Worm (Caenorhabditis elegans): ENCODE measurements around the gene R74.2.
A peak's percentile ranks its signal among the peaks of the same experiment; 100 is the strongest.

R74.2 gene

DNA sequence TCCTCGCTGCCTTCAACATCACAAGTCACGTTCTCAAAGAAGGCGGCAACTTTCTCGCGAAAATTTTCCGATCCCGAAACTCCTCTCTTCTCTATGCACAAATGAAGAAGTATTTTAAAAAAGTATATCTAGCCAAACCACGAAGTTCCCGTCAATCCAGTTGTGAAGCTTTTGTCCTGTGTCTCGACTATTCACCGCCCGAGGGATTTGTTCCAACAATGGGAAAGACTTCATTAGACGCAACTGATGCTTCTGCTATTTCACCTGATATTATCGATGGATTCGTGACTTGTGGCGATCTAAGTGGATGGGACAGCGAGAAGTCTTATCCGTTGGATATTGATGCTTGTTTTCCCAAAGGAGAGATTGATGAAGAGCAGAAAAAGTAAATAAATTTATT, 17.0 kb downstream of the R74.2 start:
- TF ChIP-seq klf-2 (GFP tag; conservative IDR thresholded peaks at IDR 0.05): no peak
- no peak for TF ChIP-seq ztf-29 (GFP tag; IDR thresholded peaks at IDR 0.05)
- no peak for TF ChIP-seq T22C8.4 (GFP tag; IDR thresholded peaks at IDR 0.05)
- no peak for TF ChIP-seq ref-1 (GFP tag; conservative IDR thresholded peaks at IDR 0.05)
- TF ChIP-seq cog-1 (tag; optimal IDR thresholded peaks at IDR 0.05): no peak
- TF ChIP-seq ztf-23 (GFP tag; IDR thresholded peaks at IDR 0.05): no peak
- TF ChIP-seq tab-1 (GFP tag; IDR thresholded peaks at IDR 0.05): no peak
- TF ChIP-seq med-1 (GFP tag; optimal IDR thresholded peaks at IDR 0.05; ENCODE audit: insufficient read depth): no peak
- no peak for TF ChIP-seq flt-1 (GFP tag; IDR thresholded peaks at IDR 0.05)

DNA sequence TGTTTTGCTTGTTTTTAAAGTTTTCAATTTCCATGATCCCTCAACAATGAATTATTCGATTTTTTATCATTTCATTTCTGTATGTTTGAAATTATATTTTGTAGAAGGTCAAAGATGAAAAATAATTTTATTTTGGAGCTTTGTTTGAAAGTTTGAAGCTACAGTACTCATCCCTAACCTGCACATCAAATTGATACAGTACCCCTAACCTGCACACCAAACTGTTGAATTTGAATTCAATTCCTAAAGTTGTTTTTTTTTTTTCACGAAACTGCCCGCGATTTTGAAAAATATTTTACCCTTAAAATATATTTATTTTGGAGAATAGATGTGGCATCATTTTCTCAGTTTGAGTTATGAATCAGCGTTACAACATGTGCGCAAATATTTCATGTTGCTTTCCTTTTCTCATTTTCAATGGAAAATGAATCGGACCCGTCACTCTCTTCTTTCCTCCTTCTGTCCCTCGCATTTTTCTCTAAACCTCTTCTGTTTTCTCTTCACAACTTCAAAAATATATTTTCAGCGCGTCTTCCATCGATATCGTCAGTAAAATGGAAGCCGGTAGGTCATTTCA, 17.9 kb downstream of the R74.2 start, which contains the start of gene R74.8:
TSS of gene R74.8 (plus strand) at position 527 of the 577 bp plus-strand sequence.
- TF ChIP-seq ztf-29 (GFP tag; IDR thresholded peaks at IDR 0.05) (no peak), ref-1 (GFP tag; conservative IDR thresholded peaks at IDR 0.05) (no peak), cog-1 (tag; optimal IDR thresholded peaks at IDR 0.05) (no peak), T22C8.4 (GFP tag; IDR thresholded peaks at IDR 0.05) (no peak), klf-2 (GFP tag; conservative IDR thresholded peaks at IDR 0.05) (no peak), ztf-23 (GFP tag; IDR thresholded peaks at IDR 0.05) (no peak), tab-1 (GFP tag; IDR thresholded peaks at IDR 0.05) (no peak), med-1 (GFP tag; optimal IDR thresholded peaks at IDR 0.05; ENCODE audit: insufficient read depth) (no peak), flt-1 (GFP tag; IDR thresholded peaks at IDR 0.05) (no peak)

DNA sequence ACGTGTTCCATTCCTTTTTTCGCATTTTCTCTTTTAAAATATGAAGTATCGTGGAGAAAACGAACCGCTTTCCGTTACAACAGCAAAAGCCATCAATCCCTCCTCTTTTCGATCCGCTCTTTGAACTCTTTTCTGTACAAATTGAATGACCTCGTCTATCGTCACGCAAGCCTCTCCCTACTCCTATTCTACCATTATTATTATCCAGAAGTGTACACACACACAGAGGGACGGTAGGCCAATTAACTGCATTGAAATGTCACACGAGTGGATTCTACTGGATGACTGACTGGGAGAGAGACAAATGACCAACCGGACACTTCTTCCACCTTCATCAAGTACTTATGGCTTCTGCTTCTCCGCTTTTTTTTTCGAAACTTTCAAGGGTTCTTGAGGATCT, 20.2 kb downstream of the R74.2 start:
- TF ChIP-seq med-1 (GFP tag; optimal IDR thresholded peaks at IDR 0.05; ENCODE audit: insufficient read depth): no peak
- TF ChIP-seq ztf-29 (GFP tag; IDR thresholded peaks at IDR 0.05): no peak
- no peak for TF ChIP-seq tab-1 (GFP tag; IDR thresholded peaks at IDR 0.05)
- no peak for TF ChIP-seq ztf-23 (GFP tag; IDR thresholded peaks at IDR 0.05)
- TF ChIP-seq flt-1 (GFP tag; IDR thresholded peaks at IDR 0.05): no peak
- no peak for TF ChIP-seq T22C8.4 (GFP tag; IDR thresholded peaks at IDR 0.05)
- TF ChIP-seq ref-1 (GFP tag; conservative IDR thresholded peaks at IDR 0.05): no peak
- TF ChIP-seq cog-1 (tag; optimal IDR thresholded peaks at IDR 0.05): no peak
- TF ChIP-seq klf-2 (GFP tag; conservative IDR thresholded peaks at IDR 0.05): no peak

DNA sequence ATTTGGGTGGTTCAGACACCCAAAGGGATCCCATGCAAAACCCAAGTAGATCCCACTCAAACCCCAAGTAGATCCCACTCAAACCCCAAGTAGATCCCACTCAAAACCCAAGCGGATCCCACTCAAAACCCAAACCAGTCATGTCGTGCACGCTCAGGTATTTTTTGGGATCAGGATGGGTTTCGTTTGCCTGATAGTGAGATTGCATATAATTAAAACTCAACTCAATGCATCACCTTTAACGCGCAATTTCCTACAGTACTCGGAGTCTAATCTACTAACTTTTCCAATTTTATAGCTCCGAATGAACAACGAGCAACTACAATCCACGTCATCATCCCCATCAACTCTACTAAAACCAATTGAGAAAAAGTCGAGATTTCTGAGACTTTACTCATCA, 21.2 kb downstream of the R74.2 start, which contains the start of gene phlp-2:
TSS of gene phlp-2 (plus strand) at position 301 of the 400 bp plus-strand sequence.
- no peak for TF ChIP-seq ref-1 (GFP tag; conservative IDR thresholded peaks at IDR 0.05)
- TF ChIP-seq ztf-23 (GFP tag; IDR thresholded peaks at IDR 0.05): no peak
- TF ChIP-seq tab-1 (GFP tag; IDR thresholded peaks at IDR 0.05): no peak
- TF ChIP-seq flt-1 (GFP tag; IDR thresholded peaks at IDR 0.05): no peak
- no peak for TF ChIP-seq T22C8.4 (GFP tag; IDR thresholded peaks at IDR 0.05)

DNA sequence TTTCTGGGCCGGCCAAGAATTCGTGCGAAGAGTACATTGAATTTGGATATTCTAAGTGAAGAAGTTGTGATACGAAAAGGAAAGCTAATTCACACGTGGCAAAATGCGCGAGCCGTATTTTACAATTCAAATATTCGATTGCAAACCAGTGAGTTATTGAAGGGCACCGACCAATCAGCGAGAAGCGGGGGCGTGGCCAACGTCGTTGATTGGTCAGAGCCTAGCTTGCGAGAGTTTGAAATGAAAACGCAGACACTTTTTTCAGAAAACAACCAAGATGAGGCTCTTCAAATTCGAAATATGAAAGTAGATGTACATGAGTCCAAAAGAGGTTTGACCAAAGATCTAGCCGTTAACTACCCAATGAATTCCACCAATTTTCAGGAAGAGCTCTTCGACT, 22.7 kb downstream of the R74.2 start:
- TF ChIP-seq cog-1 (tag; optimal IDR thresholded peaks at IDR 0.05): no peak

DNA sequence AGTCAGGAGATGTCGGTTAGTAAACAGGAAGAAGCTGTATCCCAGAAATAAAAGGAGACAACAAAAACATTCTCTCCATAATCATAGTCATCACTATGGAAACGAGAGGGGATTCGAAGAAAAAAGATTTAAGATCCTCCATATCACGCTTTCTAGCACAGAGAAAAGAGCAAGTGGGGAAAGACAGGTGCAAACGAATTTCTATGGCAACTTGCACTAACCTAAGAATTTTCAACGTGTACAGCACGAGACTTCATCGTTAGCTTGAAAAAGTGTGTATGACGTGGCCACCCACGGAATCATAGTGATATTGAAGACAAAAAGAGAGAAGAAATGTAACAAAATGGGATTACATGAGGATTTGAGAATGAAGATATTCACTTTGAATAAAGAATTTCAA, 32.9 kb downstream of the R74.2 start:
- TF ChIP-seq ref-1 (GFP tag; conservative IDR thresholded peaks at IDR 0.05): no peak
- no peak for TF ChIP-seq cog-1 (tag; optimal IDR thresholded peaks at IDR 0.05)
- no peak for TF ChIP-seq tab-1 (GFP tag; IDR thresholded peaks at IDR 0.05)
- TF ChIP-seq flt-1 (GFP tag; IDR thresholded peaks at IDR 0.05): no peak
- no peak for TF ChIP-seq klf-2 (GFP tag; conservative IDR thresholded peaks at IDR 0.05)
- no peak for TF ChIP-seq T22C8.4 (GFP tag; IDR thresholded peaks at IDR 0.05)
- TF ChIP-seq ztf-23 (GFP tag; IDR thresholded peaks at IDR 0.05): no peak
- no peak for TF ChIP-seq ztf-29 (GFP tag; IDR thresholded peaks at IDR 0.05)
- TF ChIP-seq med-1 (GFP tag; optimal IDR thresholded peaks at IDR 0.05; ENCODE audit: insufficient read depth): no peak

DNA sequence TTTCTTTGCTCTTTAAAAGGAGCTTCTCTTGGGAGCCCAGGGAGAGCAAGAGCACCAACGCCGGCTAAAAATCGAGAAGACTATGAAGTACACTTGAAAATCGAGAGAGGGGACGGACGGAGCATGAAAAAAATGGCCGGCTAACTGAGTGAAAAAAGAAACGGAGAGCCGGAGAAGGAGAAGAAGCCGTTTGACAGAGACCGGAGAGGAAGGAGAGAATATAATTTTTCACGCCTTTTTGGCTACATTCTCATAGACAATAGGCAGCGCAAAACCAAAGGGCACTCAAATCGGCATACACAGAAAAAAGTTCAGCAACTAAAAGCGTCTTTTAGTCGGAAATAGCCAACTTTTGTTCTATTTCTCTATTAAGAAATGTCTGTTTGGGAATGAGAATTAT, 33.6 kb downstream of the R74.2 start:
- TF ChIP-seq ref-1 (GFP tag; conservative IDR thresholded peaks at IDR 0.05) (no peak), tab-1 (GFP tag; IDR thresholded peaks at IDR 0.05) (no peak), flt-1 (GFP tag; IDR thresholded peaks at IDR 0.05) (no peak), ztf-23 (GFP tag; IDR thresholded peaks at IDR 0.05) (no peak), med-1 (GFP tag; optimal IDR thresholded peaks at IDR 0.05; ENCODE audit: insufficient read depth) (no peak), klf-2 (GFP tag; conservative IDR thresholded peaks at IDR 0.05) (no peak), ztf-29 (GFP tag; IDR thresholded peaks at IDR 0.05) (no peak), cog-1 (tag; optimal IDR thresholded peaks at IDR 0.05) (no peak), T22C8.4 (GFP tag; IDR thresholded peaks at IDR 0.05) (no peak)

DNA sequence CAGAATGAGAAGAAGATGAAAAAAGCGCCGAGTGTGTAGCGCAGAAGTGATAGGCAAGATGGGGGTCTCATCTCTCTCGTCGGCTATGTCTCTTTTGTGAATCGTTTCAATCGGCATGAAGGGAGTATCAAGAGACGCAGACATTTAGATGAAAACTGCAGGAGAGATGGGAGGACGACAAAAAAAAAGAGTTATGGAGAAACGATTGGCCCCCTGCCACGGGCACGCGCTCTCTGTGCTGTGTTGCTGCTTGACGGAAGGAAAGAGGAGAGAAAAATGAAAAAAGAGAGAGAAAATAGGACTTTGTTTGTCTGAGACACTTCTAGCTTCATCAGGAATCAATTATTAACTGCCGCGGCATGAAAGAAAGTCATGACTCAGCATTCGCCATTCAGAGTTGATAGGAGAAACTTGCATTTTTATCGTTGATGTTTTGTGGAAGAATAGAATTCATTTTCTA, 35.7 kb downstream of the R74.2 start:
- TF ChIP-seq ztf-29 (GFP tag; IDR thresholded peaks at IDR 0.05) (peak; percentile 39; the same call in 1 of the 2 replicates), cog-1 (tag; optimal IDR thresholded peaks at IDR 0.05) (peak; percentile 56), ztf-23 (GFP tag; IDR thresholded peaks at IDR 0.05) (no peak)

DNA sequence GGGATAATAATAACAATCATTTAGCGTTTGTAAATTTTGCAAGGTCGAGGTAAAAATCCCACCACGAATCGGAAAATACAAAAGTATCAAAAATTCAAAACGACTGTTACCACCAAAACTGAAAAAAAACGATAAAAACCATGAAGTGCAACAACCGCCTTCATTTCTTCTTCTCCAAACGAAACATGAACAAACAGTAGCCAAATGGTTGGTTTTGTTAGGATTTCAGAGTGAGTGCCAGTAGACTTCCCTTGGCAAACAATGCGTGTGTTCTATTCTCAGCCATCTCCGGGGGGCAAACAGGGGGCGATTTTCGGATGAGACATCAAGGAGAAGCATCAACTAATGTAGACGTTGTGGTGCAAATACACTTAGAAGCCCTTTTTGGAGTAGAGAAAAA, 36.8 kb downstream of the R74.2 start:
- no peak for TF ChIP-seq ztf-23 (GFP tag; IDR thresholded peaks at IDR 0.05)
- TF ChIP-seq ref-1 (GFP tag; conservative IDR thresholded peaks at IDR 0.05): no peak
- TF ChIP-seq flt-1 (GFP tag; IDR thresholded peaks at IDR 0.05): no peak
- no peak for TF ChIP-seq T22C8.4 (GFP tag; IDR thresholded peaks at IDR 0.05)

DNA sequence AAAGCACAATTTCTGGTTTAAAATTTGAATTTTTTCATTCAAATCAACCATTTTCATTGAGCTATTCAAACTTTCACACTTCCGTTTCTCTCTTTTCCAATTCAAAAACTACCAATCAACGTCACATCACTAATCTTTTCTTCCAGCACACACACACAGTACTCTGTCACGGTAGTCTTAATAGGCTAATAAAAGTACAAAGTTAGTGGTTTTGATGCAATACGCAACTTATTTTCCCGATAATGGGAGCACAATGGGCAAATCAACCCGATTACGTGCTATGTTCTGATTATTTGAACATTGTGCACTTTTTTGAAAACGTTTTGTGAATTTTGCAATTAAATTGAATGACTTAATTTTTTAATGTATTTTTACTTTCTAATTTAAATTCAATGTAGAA, 39.4 kb downstream of the R74.2 start:
- TF ChIP-seq tab-1 (GFP tag; IDR thresholded peaks at IDR 0.05): no peak
- no peak for TF ChIP-seq med-1 (GFP tag; optimal IDR thresholded peaks at IDR 0.05; ENCODE audit: insufficient read depth)
- TF ChIP-seq ref-1 (GFP tag; conservative IDR thresholded peaks at IDR 0.05): no peak
- TF ChIP-seq flt-1 (GFP tag; IDR thresholded peaks at IDR 0.05): no peak
- TF ChIP-seq ztf-29 (GFP tag; IDR thresholded peaks at IDR 0.05): no peak
- TF ChIP-seq klf-2 (GFP tag; conservative IDR thresholded peaks at IDR 0.05): no peak
- no peak for TF ChIP-seq ztf-23 (GFP tag; IDR thresholded peaks at IDR 0.05)
- TF ChIP-seq cog-1 (tag; optimal IDR thresholded peaks at IDR 0.05): no peak
- TF ChIP-seq T22C8.4 (GFP tag; IDR thresholded peaks at IDR 0.05): no peak
